Worm (Caenorhabditis elegans) whole organism, L2 larva: ENCODE results near the gene str-68.

ENCODE experiments used
- aly-2 ChIP-seq: fragments of 150-350 bp; optimal IDR thresholded peaks from 2 replicates; lab custom pipeline; 2014; ENCODE audit warnings: missing biosample characterization, missing genetic modification characterization
- egl-27 ChIP-seq: sonication (generic microtip); optimal IDR thresholded peaks from 3 replicates; lab custom pipeline; 2017; ENCODE audit warnings: missing biosample characterization, missing genetic modification reagents, missing genetic modification characterization
- lsy-2 ChIP-seq, 2 experiments: fragments of 150-350 bp in 1 of 2; sonication (generic microtip) in 1 of 2; optimal IDR thresholded peaks; 2 replicates each; lab custom pipeline; 2014 to 2017; ENCODE audit warnings: missing biosample characterization in 2 of 2, missing genetic modification characterization in 2 of 2
- nhr-10 ChIP-seq: sonication (generic microtip); optimal IDR thresholded peaks from 2 replicates; lab custom pipeline; 2017; ENCODE audit warnings: missing biosample characterization, missing genetic modification characterization
- nhr-12 ChIP-seq: fragments of 150-350 bp; optimal IDR thresholded peaks from 2 replicates; lab custom pipeline; 2014; ENCODE audit warnings: missing biosample characterization, missing genetic modification characterization
- nhr-237 ChIP-seq: fragments of 150-350 bp; optimal IDR thresholded peaks from 2 replicates; lab custom pipeline; 2014; ENCODE audit warnings: missing biosample characterization, missing genetic modification characterization
- nhr-25 ChIP-seq: fragments of 150-350 bp; sonication (generic microtip); optimal IDR thresholded peaks from 3 replicates; lab custom pipeline; 2014; ENCODE audit warnings: missing biosample characterization, missing genetic modification characterization
- skn-1 ChIP-seq: sonication (generic microtip); optimal IDR thresholded peaks from 2 replicates; lab custom pipeline; 2017; ENCODE audit warnings: missing biosample characterization, missing genetic modification characterization
- unc-62 ChIP-seq: fragments of 150-350 bp; optimal IDR thresholded peaks from 2 replicates; lab custom pipeline; 2014; ENCODE audit warnings: missing biosample characterization, missing genetic modification reagents, missing genetic modification characterization
- zag-1 ChIP-seq: fragments of 150-350 bp; optimal IDR thresholded peaks from 2 replicates; lab custom pipeline; 2014; ENCODE audit warnings: missing biosample characterization, missing genetic modification characterization
- ztf-11 ChIP-seq: sonication (generic microtip); optimal IDR thresholded peaks from 2 replicates; lab custom pipeline; 2017; ENCODE audit warnings: missing biosample characterization, missing genetic modification characterization

DNA sequence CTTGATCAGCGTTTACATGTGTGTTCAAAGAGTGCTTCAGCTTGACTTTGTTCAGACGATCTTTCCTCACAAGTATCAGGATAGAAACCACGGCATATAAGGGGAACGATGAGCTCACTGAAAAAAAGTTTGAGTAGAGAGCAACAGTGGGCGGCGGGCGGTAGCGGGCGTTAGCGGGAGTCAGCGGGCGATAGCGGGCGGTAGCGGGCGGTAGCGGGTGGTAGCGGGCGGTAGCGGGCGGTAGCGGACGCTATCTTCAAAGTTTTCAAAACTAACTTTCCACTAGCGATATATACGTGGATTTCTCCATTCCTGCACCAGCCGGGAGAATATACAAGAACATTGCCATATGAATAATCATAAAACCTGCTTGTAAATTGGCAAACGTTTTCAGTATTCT lies 37.9 kb upstream of the str-68 start:
- no peak for TF ChIP-seq ztf-11 (tag; lab: Kevin White, UChicago)
- no peak for TF ChIP-seq nhr-10 (tag; lab: Kevin White, UChicago)
- no peak for TF ChIP-seq nhr-237 (tag; lab: Kevin White, UChicago)
- TF ChIP-seq skn-1 (tag; lab: Kevin White, UChicago) = no peak
- TF ChIP-seq zag-1 = no peak
- no peak for TF ChIP-seq lsy-2 (tag; optimal IDR thresholded peaks at IDR 0.05; lab: Kevin White, UChicago)
- no peak for TF ChIP-seq egl-27
- TF ChIP-seq nhr-12 (tag; lab: Kevin White, UChicago) = no peak
- no peak for TF ChIP-seq unc-62
- no peak for TF ChIP-seq aly-2 (tag; lab: Kevin White, UChicago)
- no peak for TF ChIP-seq nhr-25 (tag; lab: Kevin White, UChicago)
